Fruit fly (Drosophila melanogaster) whole organism, embryonic: ENCODE data around the gene Best2.

Experiments used
- Awh ChIP-seq: fragments of 200-800 bp; sonication (Bioruptor generic); IDR thresholded peaks from 2 replicates; pipeline ENCODE4, ENCODE4 v1.3.6; 2022; ENCODE audit warnings: missing biosample characterization, missing genetic modification characterization
- BtbVII ChIP-seq: fragments of 200-800 bp; sonication (Bioruptor generic); optimal IDR thresholded peaks from 3 replicates; lab custom pipeline; 2017; ENCODE audit warnings: missing biosample characterization, mild to moderate bottlenecking, missing genetic modification characterization
- CG10366 ChIP-seq: fragments of 200-800 bp; sonication (Bioruptor generic); IDR thresholded peaks from 2 replicates; pipeline ENCODE4 v1.3.6; 2022; ENCODE audit warnings: missing biosample characterization, missing genetic modification characterization
- CG10959 ChIP-seq: fragments of 200-800 bp; sonication (Bioruptor generic); IDR thresholded peaks from 2 replicates; pipeline ENCODE4 v1.3.6; 2022; ENCODE audit warnings: missing biosample characterization, missing genetic modification characterization
- CG11456 ChIP-seq: fragments of 200-800 bp; sonication (Bioruptor generic); IDR thresholded peaks from 3 replicates; pipeline ENCODE4 v1.3.6; 2022; ENCODE audit warnings: missing biosample characterization, missing genetic modification characterization
- CG11696 ChIP-seq: fragments of 200-800 bp; sonication (Bioruptor generic); IDR thresholded peaks from 2 replicates; pipeline ENCODE4 v1.3.6; 2022; ENCODE audit warnings: missing biosample characterization, missing genetic modification characterization
- CG12071 ChIP-seq: fragments of 200-800 bp; sonication (Bioruptor generic); optimal IDR thresholded peaks from 3 replicates; lab custom pipeline; 2018; ENCODE audit warnings: missing biosample characterization, mild to moderate bottlenecking, missing genetic modification characterization
- CG13624 ChIP-seq: fragments of 200-800 bp; sonication (Bioruptor generic); optimal IDR thresholded peaks from 2 replicates; lab custom pipeline; 2016; ENCODE audit warnings: missing biosample characterization, missing genetic modification characterization
- CG15479 ChIP-seq: fragments of 200-800 bp; sonication (Bioruptor generic); optimal IDR thresholded peaks from 3 replicates; lab custom pipeline; 2019; ENCODE audit warnings: missing biosample characterization, mild to moderate bottlenecking, missing genetic modification characterization, moderate library complexity
- CG1602 ChIP-seq: fragments of 200-800 bp; sonication (Bioruptor generic); optimal IDR thresholded peaks from 3 replicates; lab custom pipeline; 2016; ENCODE audit warnings: missing biosample characterization, missing genetic modification characterization
- CG16779 ChIP-seq: fragments of 200-800 bp; sonication (Bioruptor generic); IDR thresholded peaks from 2 replicates; pipeline ENCODE4 v1.3.6; 2022; ENCODE audit warnings: missing biosample characterization, missing genetic modification characterization
- CG16815 ChIP-seq: fragments of 200-800 bp; sonication (Bioruptor generic); optimal IDR thresholded peaks from 3 replicates; lab custom pipeline; 2017; ENCODE audit warnings: missing biosample characterization, mild to moderate bottlenecking, missing genetic modification characterization
- CG17328 ChIP-seq: fragments of 200-800 bp; sonication (Bioruptor generic); IDR thresholded peaks from 2 replicates; pipeline ENCODE4 v1.3.6; 2022; ENCODE audit warnings: missing biosample characterization, missing genetic modification characterization
- CG2199 ChIP-seq: fragments of 200-800 bp; sonication (Bioruptor generic); IDR thresholded peaks from 3 replicates; pipeline ENCODE4 v1.3.6; 2022; ENCODE audit warnings: missing biosample characterization, missing genetic modification characterization
- CG30020 ChIP-seq: fragments of 200-800 bp; optimal IDR thresholded peaks from 2 replicates; lab custom pipeline; 2019; ENCODE audit warnings: missing biosample characterization, mild to moderate bottlenecking, missing genetic modification characterization, moderate library complexity
- CG8290 ChIP-seq, 3 experiments: fragments of 200-800 bp; sonication (Bioruptor generic); optimal IDR thresholded peaks; 2 replicates each; lab custom pipeline; 2016 to 2019; ENCODE audit warnings: missing biosample characterization in 3 of 3, missing genetic modification characterization in 3 of 3, mild to moderate bottlenecking in 2 of 3, moderate library complexity in 1 of 3
- CG9609 ChIP-seq: fragments of 200-800 bp; sonication (Bioruptor generic); optimal IDR thresholded peaks from 3 replicates; lab custom pipeline; 2016; ENCODE audit warnings: missing biosample characterization, missing genetic modification characterization
- D19A ChIP-seq: fragments of 200-800 bp; optimal IDR thresholded peaks from 3 replicates; lab custom pipeline; 2019; ENCODE audit warnings: missing biosample characterization, mild to moderate bottlenecking, missing genetic modification characterization, moderate library complexity
- Fer2 ChIP-seq: fragments of 200-800 bp; sonication (Bioruptor generic); optimal IDR thresholded peaks from 2 replicates; lab custom pipeline; 2018; ENCODE audit warnings: missing biosample characterization, mild to moderate bottlenecking, missing genetic modification characterization, moderate library complexity
- HLH54F ChIP-seq: fragments of 200-800 bp; sonication (Bioruptor generic); optimal IDR thresholded peaks from 3 replicates; lab custom pipeline; 2016; ENCODE audit warnings: missing biosample characterization, missing genetic modification characterization
- NK7.1 ChIP-seq: fragments of 200-800 bp; sonication (Bioruptor generic); optimal IDR thresholded peaks from 3 replicates; lab custom pipeline; 2016; ENCODE audit warnings: missing biosample characterization, missing genetic modification characterization
- Scr ChIP-seq: fragments of 200-800 bp; sonication (Bioruptor generic); IDR thresholded peaks from 2 replicates; pipeline ENCODE4 v1.3.6; 2022; ENCODE audit warnings: missing biosample characterization, missing genetic modification characterization; ENCODE audit not compliant: partially characterized antibody
- ap ChIP-seq: fragments of 200-800 bp; sonication (Bioruptor generic); IDR thresholded peaks from 2 replicates; pipeline ENCODE4 v1.3.6; 2022; ENCODE audit warnings: missing biosample characterization, missing genetic modification characterization
- chm ChIP-seq: fragments of 200-800 bp; sonication (Bioruptor generic); IDR thresholded peaks from 2 replicates; pipeline ENCODE4 v1.3.6; 2022; ENCODE audit warnings: missing biosample characterization, missing genetic modification characterization
- corto ChIP-seq: fragments of 200-800 bp; sonication (Bioruptor generic); optimal IDR thresholded peaks from 2 replicates; lab custom pipeline; 2016; ENCODE audit warnings: missing biosample characterization, mild to moderate bottlenecking, missing genetic modification characterization, moderate library complexity
- dan ChIP-seq: fragments of 200-800 bp; sonication (Bioruptor generic); IDR thresholded peaks from 2 replicates; pipeline ENCODE4 v1.3.6; 2022; ENCODE audit warnings: missing biosample characterization, missing genetic modification characterization
- exex ChIP-seq: fragments of 200-800 bp; sonication (Bioruptor generic); optimal IDR thresholded peaks from 4 replicates; lab custom pipeline; 2018; ENCODE audit warnings: missing biosample characterization, mild to moderate bottlenecking, missing genetic modification characterization, moderate library complexity
- eyg ChIP-seq: fragments of 200-800 bp; sonication (Bioruptor generic); optimal IDR thresholded peaks from 3 replicates; lab custom pipeline; 2016; ENCODE audit warnings: missing biosample characterization, missing genetic modification characterization
- grn ChIP-seq: fragments of 200-800 bp; sonication (Bioruptor generic); optimal IDR thresholded peaks from 3 replicates; lab custom pipeline; 2017; ENCODE audit warnings: missing biosample characterization, missing genetic modification characterization
- hb ChIP-seq: fragments of 200-800 bp; sonication (Bioruptor generic); IDR thresholded peaks from 3 replicates; pipeline ENCODE4 v1.3.6; 2022; ENCODE audit warnings: missing biosample characterization, missing genetic modification characterization; ENCODE audit not compliant: partially characterized antibody
- jigr1 ChIP-seq: fragments of 200-800 bp; sonication (Bioruptor generic); IDR thresholded peaks from 3 replicates; pipeline ENCODE4 v1.3.6; 2022; ENCODE audit warnings: missing biosample characterization, missing genetic modification characterization
- jing ChIP-seq: fragments of 200-800 bp; sonication (Bioruptor generic); optimal IDR thresholded peaks from 2 replicates; lab custom pipeline; 2018; ENCODE audit warnings: missing biosample characterization, mild to moderate bottlenecking, missing genetic modification characterization
- kni ChIP-seq: fragments of 200-800 bp; sonication (Bioruptor generic); optimal IDR thresholded peaks from 3 replicates; lab custom pipeline; 2017; ENCODE audit warnings: mild to moderate bottlenecking, missing biosample characterization, missing genetic modification reagents, missing genetic modification characterization
- mirr ChIP-seq: fragments of 200-800 bp; sonication (Bioruptor generic); optimal IDR thresholded peaks from 3 replicates; lab custom pipeline; 2018; ENCODE audit warnings: missing biosample characterization, mild to moderate bottlenecking, missing genetic modification characterization
- pita ChIP-seq: fragments of 200-800 bp; sonication (Bioruptor generic); optimal IDR thresholded peaks from 2 replicates; lab custom pipeline; 2017; ENCODE audit warnings: missing biosample characterization, mild to moderate bottlenecking, missing genetic modification characterization
- sr ChIP-seq: fragments of 200-800 bp; sonication (Bioruptor generic); IDR thresholded peaks from 3 replicates; pipeline ENCODE4 v1.3.6; 2022; ENCODE audit warnings: missing biosample characterization, missing genetic modification characterization
- stwl ChIP-seq: fragments of 200-800 bp; sonication (Bioruptor generic); optimal IDR thresholded peaks from 3 replicates; lab custom pipeline; 2018; ENCODE audit warnings: missing biosample characterization, mild to moderate bottlenecking, missing genetic modification characterization, moderate library complexity
- vvl ChIP-seq: fragments of 200-800 bp; sonication (Bioruptor generic); IDR thresholded peaks from 2 replicates; pipeline ENCODE4 v1.3.6; 2022; ENCODE audit warnings: missing biosample characterization, missing genetic modification characterization
- wor ChIP-seq: fragments of 200-800 bp; sonication (Bioruptor generic); IDR thresholded peaks from 2 replicates; pipeline ENCODE4 v1.3.6; 2022; ENCODE audit warnings: missing biosample characterization, missing genetic modification characterization
- zen ChIP-seq: fragments of 200-800 bp; sonication (Bioruptor generic); optimal IDR thresholded peaks from 3 replicates; lab custom pipeline; 2018; ENCODE audit warnings: missing biosample characterization, mild to moderate bottlenecking, missing genetic modification characterization, moderate library complexity

Best2 gene

dm6 chr3L:6249178-6250078 lies 7.0 kb downstream of the Best2 start (continued):
- TF ChIP-seq CG8290 (GFP tag; optimal IDR thresholded peaks at IDR 0.05; lab: Kevin White, UChicago) (no peak), CG8290 (tag; optimal IDR thresholded peaks at IDR 0.05; lab: Kevin White, UChicago) (no peak), D19A (tag; lab: Kevin White, UChicago) (peak; percentile 59), ap (no peak), Awh (GFP tag; lab: Robert Waterston, UW) (no peak), CG9609 (GFP tag; lab: Kevin White, UChicago) (no peak), corto (peak; percentile 15), CG1602 (GFP tag; lab: Kevin White, UChicago) (no peak)

dm6 chr3L:6245646-6246045 lies 10.8 kb downstream of the Best2 start, which contains the start of gene Mdr65:
Mdr65 (minus strand) TSS chr3L:6245746.
- TF ChIP-seq CG10366 (GFP tag; lab: Robert Waterston, UW) (no peak), kni (GFP tag; lab: Kevin White, UChicago) (no peak), chm (GFP tag; lab: Robert Waterston, UW) (no peak), HLH54F (GFP tag; lab: Kevin White, UChicago) (no peak), NK7.1 (no peak), eyg (GFP tag; lab: Kevin White, UChicago) (no peak), CG16815 (no peak), CG16779 (no peak), sr (GFP tag; lab: Robert Waterston, UW) (no peak), BtbVII (GFP tag; lab: Kevin White, UChicago) (no peak), CG2199 (no peak), dan (GFP tag; lab: Robert Waterston, UW) (no peak)
- TF ChIP-seq, all 482 proteins: peak for 0

- TF ChIP-seq hb (GFP tag; lab: Robert Waterston, UW) (no peak), Scr (no peak), wor (GFP tag; lab: Robert Waterston, UW) (no peak), CG11696 (GFP tag; lab: Robert Waterston, UW) (no peak), Fer2 (tag; lab: Kevin White, UChicago) (no peak), vvl (GFP tag; lab: Robert Waterston, UW) (no peak), CG30020 (tag; lab: Kevin White, UChicago) (no peak)
These were observed 16.5 kb downstream of the Best2 start, which contains the start of gene CG10226 for dm6 chr3L:6239968-6240367. CG10226 (minus strand) TSS chr3L:6240068.

- TF ChIP-seq CG11456 = no peak
- no peak for TF ChIP-seq CG17328
- no peak for TF ChIP-seq CG10959
- TF ChIP-seq grn (GFP tag; lab: Kevin White, UChicago) = peak; percentile 44
- TF ChIP-seq exex (tag; lab: Kevin White, UChicago) = peak; percentile 84
- TF ChIP-seq vvl (GFP tag; lab: Robert Waterston, UW) = no peak
- TF ChIP-seq CG15479 = no peak
- no peak for TF ChIP-seq CG10366 (GFP tag; lab: Robert Waterston, UW)
- TF ChIP-seq zen (tag; lab: Kevin White, UChicago) = no peak
- peak; percentile 95 for TF ChIP-seq mirr (GFP tag; lab: Kevin White, UChicago)
- TF ChIP-seq pita (GFP tag; lab: Kevin White, UChicago) = peak; percentile 3
- TF ChIP-seq stwl (tag; lab: Kevin White, UChicago) = peak; percentile 27
- no peak for TF ChIP-seq CG12071 (GFP tag; lab: Kevin White, UChicago)
- no peak for TF ChIP-seq jing (GFP tag; lab: Kevin White, UChicago)
- TF ChIP-seq CG13624 = no peak
- TF ChIP-seq jigr1 (GFP tag; lab: Robert Waterston, UW) = no peak
These were observed 22.4 kb downstream of the Best2 start, which contains the start of gene CG42714 for dm6 chr3L:6234035-6234434. CG42714 (minus strand) TSS chr3L:6234056.
